Worm (Caenorhabditis elegans): ENCODE measurements around the gene atg-9.

- TF ChIP-seq him-1 (tag; optimal IDR thresholded peaks at IDR 0.05) (no peak), W03F9.2 (tag; optimal IDR thresholded peaks at IDR 0.05) (no peak)
Observed at ce11 chrV:380186-380585, 31.0 kb downstream of the atg-9 start, which contains the start of gene mltn-8.
